Fruit fly (Drosophila melanogaster): ENCODE measurements around the gene CG13293.

CG13293 gene

DNA sequence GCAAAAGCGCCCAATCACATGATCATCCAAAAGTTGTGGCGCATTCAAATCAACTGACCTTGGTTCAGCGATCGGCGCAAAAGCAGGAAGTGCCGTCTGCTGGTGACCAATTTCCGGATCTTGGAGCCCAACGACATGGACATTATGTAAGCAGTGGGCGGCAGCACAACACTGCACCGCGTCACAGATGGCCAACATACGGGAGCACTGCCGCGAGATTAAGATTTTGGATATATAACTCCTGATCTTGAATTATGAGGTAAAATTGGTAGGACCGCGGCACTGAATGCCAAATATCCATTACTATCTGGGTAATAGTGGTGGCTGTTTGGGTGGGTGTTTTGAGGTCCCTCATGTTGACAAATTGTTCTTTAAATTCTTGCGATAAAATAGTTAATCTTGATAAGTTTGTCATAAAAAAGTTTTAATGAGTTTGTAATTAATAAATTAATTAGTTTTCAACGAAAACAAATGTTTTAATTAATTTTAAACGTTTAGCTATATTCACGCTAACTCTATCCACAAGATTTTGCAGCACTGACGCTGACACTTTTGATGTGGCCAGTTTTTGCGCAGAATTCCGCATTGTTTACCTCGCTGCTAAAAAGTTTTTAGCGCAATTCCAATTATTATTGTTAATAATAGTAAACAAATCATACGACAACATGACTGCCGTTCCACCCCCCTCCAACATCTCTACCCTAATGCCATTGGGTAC, 7.5 kb upstream of the CG13293 start, which contains the start of the genes CG13295 and CG6610 (continued):
- TF ChIP-seq ttk (GFP tag; IDR thresholded peaks at IDR 0.05) (no peak), Doc2 (GFP tag; IDR thresholded peaks at IDR 0.05) (no peak), inv (GFP tag; IDR thresholded peaks at IDR 0.05; ENCODE audit: partially characterized antibody) (no peak), Trl (optimal IDR thresholded peaks at IDR 0.05) (no peak), Trl (GFP tag; optimal IDR thresholded peaks at IDR 0.05) (peak; percentile 30)

DNA sequence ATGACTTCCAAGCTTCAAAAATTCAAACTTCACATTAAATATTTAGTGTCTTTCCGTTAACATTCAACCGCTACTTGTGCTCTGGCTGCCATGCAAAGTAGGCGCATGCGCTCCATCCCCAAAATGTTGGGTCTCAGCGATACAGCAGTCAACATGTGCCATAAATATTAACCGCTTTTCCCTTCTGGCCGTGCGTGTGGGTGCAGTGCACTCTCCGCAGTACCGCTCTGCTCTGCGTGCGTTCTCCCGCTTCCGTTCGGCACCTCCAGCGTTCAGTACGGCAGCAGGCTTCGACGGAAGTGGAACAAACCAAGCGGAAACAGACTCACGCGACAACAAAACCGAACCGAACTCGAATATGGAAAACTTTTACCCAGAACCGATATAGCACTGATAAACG, 6.3 kb upstream of the CG13293 start, which contains the start of gene ssp6:
TSS of gene ssp6 (plus strand) at position 294 of the 400 bp plus-strand sequence.
- TF ChIP-seq CG12155 (GFP tag; optimal IDR thresholded peaks at IDR 0.05) (no peak), CG33557 (GFP tag; optimal IDR thresholded peaks at IDR 0.05) (no peak), CG34376 (GFP tag; optimal IDR thresholded peaks at IDR 0.05) (no peak), ewg (GFP tag; optimal IDR thresholded peaks at IDR 0.05) (peak; percentile 82), btn (GFP tag; optimal IDR thresholded peaks at IDR 0.05) (no peak), chinmo (GFP tag; IDR thresholded peaks at IDR 0.05; ENCODE audit: partially characterized antibody) (0 out of 4 replicates have a peak, but pooled peaks have one; percentile 17), Med (GFP tag) (peak; percentile 39), kni (GFP tag; optimal IDR thresholded peaks at IDR 0.05) (peak; percentile 13), CG1832 (GFP tag; optimal IDR thresholded peaks at IDR 0.05) (no peak), Nf-YC (tag; optimal IDR thresholded peaks at IDR 0.05) (no peak), CG3726 (GFP tag; IDR thresholded peaks at IDR 0.05) (no peak), unc-4 (GFP tag; IDR thresholded peaks at IDR 0.05; ENCODE audit: partially characterized antibody) (no peak), Deaf1 (tag; optimal IDR thresholded peaks at IDR 0.05) (peak; percentile 51), abd-A (tag; optimal IDR thresholded peaks at IDR 0.05) (peak; percentile 75), tin (GFP tag; optimal IDR thresholded peaks at IDR 0.05) (no peak), yki (optimal IDR thresholded peaks at IDR 0.05) (no peak), CG17612 (GFP tag; IDR thresholded peaks at IDR 0.05) (no peak), wor (GFP tag; IDR thresholded peaks at IDR 0.05) (no peak), CG17359 (tag; optimal IDR thresholded peaks at IDR 0.05) (no peak), sob (GFP tag; IDR thresholded peaks at IDR 0.05) (0 out of 2 replicates have a peak, but pooled peaks have one; percentile 9), Rfx (GFP tag; IDR thresholded peaks at IDR 0.05) (no peak), CG4820 (GFP tag; optimal IDR thresholded peaks at IDR 0.05) (no peak), Ets65A (GFP tag) (peak; percentile 56), gt (GFP tag; IDR thresholded peaks at IDR 0.05) (no peak), PHDP (tag; optimal IDR thresholded peaks at IDR 0.05) (no peak), chif (GFP tag; optimal IDR thresholded peaks at IDR 0.05) (no peak), lola (GFP tag; optimal IDR thresholded peaks at IDR 0.05) (no peak), Stat92E (GFP tag; optimal IDR thresholded peaks at IDR 0.05) (no peak), scrt (GFP tag; optimal IDR thresholded peaks at IDR 0.05) (peak; percentile 85)

DNA sequence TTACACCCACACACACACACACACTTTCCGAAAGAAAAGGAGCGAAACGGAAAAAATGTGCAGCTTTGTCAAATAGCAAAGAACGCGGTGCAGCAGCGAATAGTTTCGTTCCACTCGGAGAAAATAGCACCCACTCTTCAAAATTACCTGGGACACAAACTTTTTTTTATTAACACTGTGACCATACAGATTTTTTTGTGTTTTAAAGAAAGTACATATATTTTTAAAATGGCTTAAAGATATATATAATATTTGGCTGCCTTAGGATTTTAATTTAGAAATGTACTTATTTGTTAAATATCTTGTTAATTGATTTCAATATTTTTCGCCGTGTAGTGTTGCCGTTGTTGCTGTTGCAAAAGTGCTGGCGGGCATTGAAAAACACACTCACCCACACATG, 1.8 kb downstream of the CG13293 start:
- TF ChIP-seq inv (GFP tag; IDR thresholded peaks at IDR 0.05; ENCODE audit: partially characterized antibody), result no peak
- TF ChIP-seq wek (GFP tag; optimal IDR thresholded peaks at IDR 0.05), result no peak
- TF ChIP-seq slbo (GFP tag; IDR thresholded peaks at IDR 0.05), result 0 out of 2 replicates have a peak, but pooled peaks have one; percentile 1
- no peak for TF ChIP-seq hb (GFP tag; IDR thresholded peaks at IDR 0.05; ENCODE audit: partially characterized antibody)
- TF ChIP-seq Dfd (GFP tag; optimal IDR thresholded peaks at IDR 0.05), result no peak
- TF ChIP-seq da (GFP tag; optimal IDR thresholded peaks at IDR 0.05), result no peak
- TF ChIP-seq ac (GFP tag; optimal IDR thresholded peaks at IDR 0.05), result no peak
- no peak for TF ChIP-seq exex (tag; optimal IDR thresholded peaks at IDR 0.05)
- TF ChIP-seq H2.0 (GFP tag; IDR thresholded peaks at IDR 0.05), result no peak
- peak; percentile 27 for TF ChIP-seq CG11504 (tag; optimal IDR thresholded peaks at IDR 0.05)
- no peak for TF ChIP-seq CG33213 (GFP tag; optimal IDR thresholded peaks at IDR 0.05)
- 0 out of 2 replicates have a peak, but pooled peaks have one; percentile 12 for TF ChIP-seq Ptx1 (GFP tag; IDR thresholded peaks at IDR 0.05)
- TF ChIP-seq Side (GFP tag; optimal IDR thresholded peaks at IDR 0.05), result no peak
- TF ChIP-seq slou (GFP tag; optimal IDR thresholded peaks at IDR 0.05), result no peak
- peak; percentile 54; the same call in 1 of the 2 replicates for TF ChIP-seq Drgx (GFP tag; IDR thresholded peaks at IDR 0.05)
- no peak for TF ChIP-seq CG12299 (tag; optimal IDR thresholded peaks at IDR 0.05)
